Worm (Caenorhabditis elegans) whole organism, late embryonic: Measurements from ENCODE around the gene B0554.2.

Source experiments
- elt-4 ChIP-seq: sonication (generic microtip); optimal IDR thresholded peaks from 2 replicates; lab custom pipeline; 2016; ENCODE audit warnings: missing genetic modification characterization, missing compliant biosample characterization
- tbx-2 ChIP-seq: sonication (generic microtip); optimal IDR thresholded peaks from 2 replicates; lab custom pipeline; 2016; ENCODE audit warnings: missing genetic modification characterization, missing compliant biosample characterization
- unc-55 ChIP-seq: sonication (generic microtip); optimal IDR thresholded peaks from 2 replicates; lab custom pipeline; 2017; ENCODE audit warnings: missing biosample characterization, missing genetic modification reagents, missing genetic modification characterization

DNA sequence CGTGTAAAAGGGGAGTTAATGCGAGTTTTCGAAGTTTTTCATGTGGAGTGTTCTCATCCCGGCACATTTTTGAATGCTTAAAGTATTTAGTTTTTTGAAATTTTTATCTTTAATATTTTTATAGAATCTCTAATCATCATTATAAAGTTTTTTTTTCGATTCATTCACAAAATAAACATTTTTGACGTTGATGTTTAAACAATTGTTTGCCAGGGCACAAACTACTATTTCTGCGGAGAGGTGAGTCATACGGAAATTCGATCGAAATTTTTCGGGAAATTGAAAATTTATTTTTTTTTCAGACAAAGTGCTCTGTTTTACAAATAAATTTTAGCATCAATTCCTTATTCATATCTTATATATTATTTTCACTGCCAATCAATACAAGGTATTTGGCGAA is 19.6 kb downstream of the B0554.2 start, which contains the start of gene nhr-98:
- TF ChIP-seq elt-4 (tag; lab: Kevin White, UChicago) = no peak
- no peak for TF ChIP-seq tbx-2 (tag; lab: Kevin White, UChicago)
- TF ChIP-seq unc-55 (GFP tag; lab: Kevin White, UChicago) = no peak
